Fruit fly (Drosophila melanogaster) whole organism, embryonic: Measurements from ENCODE around the gene CG10347.

ENCODE experiments used
- Adf1 ChIP-seq: fragments of 200-800 bp; sonication (Bioruptor generic); IDR thresholded peaks from 2 replicates; pipeline ENCODE4 v1.3.6; 2022; ENCODE audit warnings: missing biosample characterization, missing genetic modification characterization
- Antp ChIP-seq: fragments of 200-800 bp; sonication (Bioruptor generic); optimal IDR thresholded peaks from 3 replicates; lab custom pipeline; 2016; ENCODE audit warnings: missing biosample characterization, missing genetic modification characterization
- CG10543 ChIP-seq: fragments of 200-800 bp; sonication (Bioruptor generic); optimal IDR thresholded peaks from 3 replicates; lab custom pipeline; 2017; ENCODE audit warnings: missing biosample characterization, mild to moderate bottlenecking, missing genetic modification characterization, moderate library complexity
- CG11456 ChIP-seq: fragments of 200-800 bp; sonication (Bioruptor generic); IDR thresholded peaks from 3 replicates; pipeline ENCODE4 v1.3.6; 2022; ENCODE audit warnings: missing biosample characterization, missing genetic modification characterization
- CG11695 ChIP-seq: fragments of 200-800 bp; sonication (Bioruptor generic); IDR thresholded peaks from 3 replicates; pipeline ENCODE4 v1.3.6; 2022; ENCODE audit warnings: missing biosample characterization, missing genetic modification characterization
- CG12299 ChIP-seq: fragments of 200-800 bp; sonication (Bioruptor generic); optimal IDR thresholded peaks from 2 replicates; lab custom pipeline; 2018; ENCODE audit warnings: missing biosample characterization, mild to moderate bottlenecking, missing genetic modification characterization
- CG14860 ChIP-seq: fragments of 200-800 bp; sonication (Bioruptor generic); IDR thresholded peaks from 3 replicates; pipeline ENCODE4 v1.3.6; 2022; ENCODE audit warnings: missing biosample characterization, missing genetic modification characterization; ENCODE audit not compliant: partially characterized antibody
- CG15073 ChIP-seq: fragments of 200-800 bp; sonication (Bioruptor generic); optimal IDR thresholded peaks from 2 replicates; lab custom pipeline; 2016; ENCODE audit warnings: missing biosample characterization, missing genetic modification characterization
- CG1603 ChIP-seq: fragments of 200-800 bp; sonication (Bioruptor generic); optimal IDR thresholded peaks from 2 replicates; lab custom pipeline; 2019; ENCODE audit warnings: missing biosample characterization, mild to moderate bottlenecking, missing genetic modification characterization, moderate library complexity
- CG2889 ChIP-seq: fragments of 200-800 bp; sonication (Bioruptor generic); IDR thresholded peaks from 3 replicates; pipeline ENCODE4 v1.3.6; 2022; ENCODE audit warnings: missing biosample characterization, missing genetic modification characterization
- CG32532 ChIP-seq: fragments of 200-800 bp; sonication (Bioruptor generic); IDR thresholded peaks from 2 replicates; pipeline ENCODE4 v1.3.6; 2022; ENCODE audit warnings: missing biosample characterization, missing genetic modification characterization
- CG34224 ChIP-seq: fragments of 200-800 bp; sonication (Bioruptor generic); IDR thresholded peaks from 3 replicates; pipeline ENCODE4 v1.3.6; 2022; ENCODE audit warnings: missing biosample characterization, missing genetic modification characterization; ENCODE audit not compliant: partially characterized antibody
- CG3838 ChIP-seq: fragments of 200-800 bp; sonication (Bioruptor generic); optimal IDR thresholded peaks from 3 replicates; lab custom pipeline; 2016; ENCODE audit warnings: missing biosample characterization, missing genetic modification characterization
- CG6175 ChIP-seq: fragments of 200-800 bp; sonication (Bioruptor generic); IDR thresholded peaks from 3 replicates; pipeline ENCODE4 v1.3.6; 2022; ENCODE audit warnings: missing biosample characterization, missing genetic modification characterization
- CG6854 ChIP-seq: fragments of 200-800 bp; sonication (Bioruptor generic); optimal IDR thresholded peaks from 3 replicates; lab custom pipeline; 2017; ENCODE audit warnings: missing biosample characterization, mild to moderate bottlenecking, missing genetic modification characterization
- CG7556 ChIP-seq: fragments of 200-800 bp; sonication (Bioruptor generic); optimal IDR thresholded peaks from 2 replicates; lab custom pipeline; 2017; ENCODE audit warnings: missing biosample characterization, mild to moderate bottlenecking, missing genetic modification characterization
- CG8924 ChIP-seq: fragments of 200-800 bp; optimal IDR thresholded peaks from 3 replicates; lab custom pipeline; 2019; ENCODE audit warnings: missing biosample characterization, mild to moderate bottlenecking, missing genetic modification characterization, moderate library complexity
- CG9797 ChIP-seq: fragments of 200-800 bp; sonication (Bioruptor generic); optimal IDR thresholded peaks from 3 replicates; lab custom pipeline; 2018; ENCODE audit warnings: missing biosample characterization, mild to moderate bottlenecking, missing genetic modification characterization
- CG9876 ChIP-seq: fragments of 200-800 bp; sonication (Bioruptor generic); optimal IDR thresholded peaks from 2 replicates; lab custom pipeline; 2016; ENCODE audit warnings: missing biosample characterization, missing genetic modification characterization
- ERR ChIP-seq: fragments of 200-800 bp; sonication (Bioruptor generic); optimal IDR thresholded peaks from 2 replicates; lab custom pipeline; 2016; ENCODE audit warnings: missing biosample characterization, missing genetic modification characterization
- Elba2 ChIP-seq: fragments of 200-800 bp; sonication (Bioruptor generic); optimal IDR thresholded peaks from 3 replicates; lab custom pipeline; 2016; ENCODE audit warnings: missing biosample characterization, missing genetic modification characterization
- Fer3 ChIP-seq: fragments of 200-800 bp; sonication (Bioruptor generic); optimal IDR thresholded peaks from 2 replicates; lab custom pipeline; 2018; ENCODE audit warnings: missing biosample characterization, mild to moderate bottlenecking, missing genetic modification characterization, moderate library complexity
- H15 ChIP-seq: fragments of 200-800 bp; sonication (Bioruptor generic); IDR thresholded peaks from 3 replicates; pipeline ENCODE4 v1.3.6; 2022; ENCODE audit warnings: missing biosample characterization, missing genetic modification characterization
- HHEX ChIP-seq: fragments of 200-800 bp; sonication (Bioruptor generic); optimal IDR thresholded peaks from 3 replicates; lab custom pipeline; 2017; ENCODE audit warnings: missing biosample characterization, mild to moderate bottlenecking, missing genetic modification characterization, missing genetic modification reagents
- HLH3B ChIP-seq: fragments of 200-800 bp; sonication (Bioruptor generic); IDR thresholded peaks from 2 replicates; pipeline ENCODE4 v1.3.6; 2022; ENCODE audit warnings: missing biosample characterization, missing genetic modification characterization
- Jarid2 ChIP-seq: fragments of 200-800 bp; sonication (Bioruptor generic); optimal IDR thresholded peaks from 3 replicates; lab custom pipeline; 2017; ENCODE audit warnings: mild to moderate bottlenecking, missing biosample characterization, missing genetic modification reagents, missing genetic modification characterization
- MESR4 ChIP-seq: fragments of 200-800 bp; sonication (Bioruptor generic); optimal IDR thresholded peaks from 2 replicates; lab custom pipeline; 2018; ENCODE audit warnings: missing biosample characterization, mild to moderate bottlenecking, missing genetic modification characterization, moderate library complexity
- NC2β ChIP-seq: fragments of 200-800 bp; sonication (Bioruptor generic); optimal IDR thresholded peaks from 2 replicates; lab custom pipeline; 2016; ENCODE audit warnings: missing biosample characterization, missing genetic modification characterization
- YL-1 ChIP-seq: fragments of 200-800 bp; sonication (Bioruptor generic); optimal IDR thresholded peaks from 3 replicates; lab custom pipeline; 2017; ENCODE audit warnings: missing biosample characterization, mild to moderate bottlenecking, missing genetic modification characterization
- abd-A ChIP-seq: fragments of 200-800 bp; sonication (Bioruptor generic); optimal IDR thresholded peaks from 3 replicates; lab custom pipeline; 2019; ENCODE audit warnings: missing biosample characterization, mild to moderate bottlenecking, missing genetic modification characterization, moderate library complexity
- chif ChIP-seq, 2 experiments: fragments of 200-800 bp; sonication (Bioruptor generic); optimal IDR thresholded peaks; 3 replicates each; lab custom pipeline; 2016; ENCODE audit warnings: missing biosample characterization in 2 of 2, missing genetic modification characterization in 2 of 2
- croc ChIP-seq: fragments of 200-800 bp; sonication (Bioruptor generic); conservative IDR thresholded peaks from 3 replicates; pipeline ENCODE4 v1.3.6; 2022; ENCODE audit warnings: missing biosample characterization, missing genetic modification characterization
- ems ChIP-seq: fragments of 200-800 bp; sonication (Bioruptor generic); optimal IDR thresholded peaks from 3 replicates; lab custom pipeline; 2016; ENCODE audit warnings: missing biosample characterization, missing genetic modification characterization
- esg ChIP-seq: fragments of 200-800 bp; sonication (Bioruptor generic); conservative IDR thresholded peaks from 2 replicates; pipeline ENCODE4 v1.3.6; 2022; ENCODE audit warnings: missing biosample characterization, missing genetic modification characterization
- ftz-f1 ChIP-seq: fragments of 200-800 bp; sonication (Bioruptor generic); optimal IDR thresholded peaks from 2 replicates; lab custom pipeline; 2016; ENCODE audit warnings: missing biosample characterization, missing genetic modification characterization
- fu2 ChIP-seq: fragments of 200-800 bp; sonication (Bioruptor generic); optimal IDR thresholded peaks from 2 replicates; lab custom pipeline; 2016; ENCODE audit warnings: missing biosample characterization, missing genetic modification characterization
- lab ChIP-seq: fragments of 200-800 bp; sonication (Bioruptor generic); optimal IDR thresholded peaks from 3 replicates; lab custom pipeline; 2017; ENCODE audit warnings: missing biosample characterization, missing genetic modification characterization, mild to moderate bottlenecking, moderate library complexity, missing genetic modification reagents
- odd ChIP-seq: fragments of 200-800 bp; sonication (Bioruptor generic); optimal IDR thresholded peaks from 2 replicates; lab custom pipeline; 2017; ENCODE audit warnings: missing biosample characterization, mild to moderate bottlenecking, missing genetic modification characterization
- org-1 ChIP-seq: fragments of 200-800 bp; sonication (Bioruptor generic); optimal IDR thresholded peaks from 2 replicates; lab custom pipeline; 2017; ENCODE audit warnings: missing biosample characterization, missing genetic modification characterization
- otp ChIP-seq: fragments of 200-800 bp; sonication (Bioruptor generic); IDR thresholded peaks from 3 replicates; pipeline ENCODE4, ENCODE4 v1.3.6; 2022; ENCODE audit warnings: missing biosample characterization, missing genetic modification characterization
- phol ChIP-seq: fragments of 200-800 bp; sonication (Bioruptor generic); optimal IDR thresholded peaks from 3 replicates; lab custom pipeline; 2018; ENCODE audit warnings: missing biosample characterization, mild to moderate bottlenecking, missing genetic modification characterization, moderate library complexity
- ranshi ChIP-seq: fragments of 200-800 bp; sonication (Bioruptor generic); IDR thresholded peaks from 2 replicates; pipeline ENCODE4 v1.3.6; 2022; ENCODE audit warnings: missing biosample characterization, missing genetic modification characterization
- row ChIP-seq: fragments of 200-800 bp; sonication (Bioruptor generic); IDR thresholded peaks from 3 replicates; pipeline ENCODE4 v1.3.6; 2022; ENCODE audit warnings: missing biosample characterization, missing genetic modification characterization
- slp2 ChIP-seq: fragments of 200-800 bp; sonication (Bioruptor generic); optimal IDR thresholded peaks from 2 replicates; lab custom pipeline; 2016; ENCODE audit warnings: missing biosample characterization, missing genetic modification characterization
- sna ChIP-seq: fragments of 200-800 bp; sonication (Bioruptor generic); IDR thresholded peaks from 2 replicates; pipeline ENCODE4 v1.3.6; 2022; ENCODE audit warnings: missing biosample characterization, missing genetic modification characterization; ENCODE audit not compliant: partially characterized antibody
- so ChIP-seq: fragments of 200-800 bp; sonication (Bioruptor generic); IDR thresholded peaks from 3 replicates; pipeline ENCODE4 v1.3.6; 2022; ENCODE audit warnings: missing biosample characterization, missing genetic modification characterization
- sob ChIP-seq: fragments of 200-800 bp; sonication (Bioruptor generic); IDR thresholded peaks from 2 replicates; pipeline ENCODE4 v1.3.6; 2022; ENCODE audit warnings: missing biosample characterization, missing genetic modification characterization
- sqz ChIP-seq: fragments of 200-800 bp; sonication (Bioruptor generic); optimal IDR thresholded peaks from 3 replicates; lab custom pipeline; 2018; ENCODE audit warnings: missing biosample characterization, mild to moderate bottlenecking, missing genetic modification characterization

CG10347 gene

dm6 chrX:11806867-11807747 lies 47.6 kb downstream of the CG10347 start, which contains the start of gene Hsc70-3 (continued):
- TF ChIP-seq CG7556 (GFP tag; lab: Kevin White, UChicago), result peak; percentile 30
- peak; percentile 47 for TF ChIP-seq ftz-f1 (GFP tag; lab: Kevin White, UChicago)
- peak; percentile 75 for TF ChIP-seq CG10543
- TF ChIP-seq Elba2 (GFP tag; lab: Kevin White, UChicago), result no peak
- TF ChIP-seq CG14860 (GFP tag; lab: Robert Waterston, UW), result peak; percentile 43; the same call in 1 of the 3 replicates
- no peak for TF ChIP-seq CG6854 (GFP tag; lab: Kevin White, UChicago)
- peak; percentile 68 for TF ChIP-seq abd-A (tag; lab: Kevin White, UChicago)
- peak; percentile 62 for TF ChIP-seq CG1603
- TF ChIP-seq CG34224, result peak; percentile 75; the same call in 2 of the 3 replicates
- TF ChIP-seq so (GFP tag; lab: Robert Waterston, UW), result peak; percentile 26; the same call in 1 of the 3 replicates
- TF ChIP-seq odd (GFP tag; lab: Kevin White, UChicago), result peak; percentile 68
- no peak for TF ChIP-seq slp2 (GFP tag; lab: Kevin White, UChicago)
- TF ChIP-seq chif (GFP tag; optimal IDR thresholded peaks at IDR 0.05; lab: Kevin White, UChicago), result no peak

- TF ChIP-seq YL-1 (GFP tag; lab: Kevin White, UChicago), result no peak
- TF ChIP-seq row (GFP tag; lab: Robert Waterston, UW), result 0 out of 3 replicates have a peak, but pooled peaks have one; percentile 8
- no peak for TF ChIP-seq org-1
- peak; percentile 17 for TF ChIP-seq HHEX (GFP tag; lab: Kevin White, UChicago)
- TF ChIP-seq CG2889 (GFP tag; lab: Robert Waterston, UW), result no peak
- TF ChIP-seq ems (GFP tag; lab: Kevin White, UChicago), result no peak
- no peak for TF ChIP-seq NC2β
- no peak for TF ChIP-seq fu2 (GFP tag; lab: Kevin White, UChicago)
- TF ChIP-seq H15 (GFP tag; lab: Robert Waterston, UW), result no peak
- no peak for TF ChIP-seq CG11695
- no peak for TF ChIP-seq ERR (GFP tag; lab: Kevin White, UChicago)
- TF ChIP-seq sna (GFP tag; lab: Robert Waterston, UW), result no peak
- TF ChIP-seq MESR4, result peak; percentile 48
- TF ChIP-seq CG15073 (GFP tag; lab: Kevin White, UChicago), result no peak
- no peak for TF ChIP-seq esg (GFP tag; lab: Robert Waterston, UW)
- TF ChIP-seq lab (GFP tag; lab: Kevin White, UChicago), result peak; percentile 48
- no peak for TF ChIP-seq phol (tag; lab: Kevin White, UChicago)
- no peak for TF ChIP-seq CG9797
- no peak for TF ChIP-seq otp (GFP tag; lab: Robert Waterston, UW)
- TF ChIP-seq CG9876, result no peak
- no peak for TF ChIP-seq Jarid2
- no peak for TF ChIP-seq Antp (GFP tag; lab: Kevin White, UChicago)
- peak; percentile 12 for TF ChIP-seq Fer3 (tag; lab: Kevin White, UChicago)
- TF ChIP-seq croc (GFP tag; lab: Robert Waterston, UW), result no peak
- TF ChIP-seq CG3838 (GFP tag; lab: Kevin White, UChicago), result no peak
- no peak for TF ChIP-seq sqz
- no peak for TF ChIP-seq HLH3B (GFP tag; lab: Robert Waterston, UW)
- no peak for TF ChIP-seq CG12299 (tag; lab: Kevin White, UChicago)
- peak; percentile 26; the same call in 1 of the 2 replicates for TF ChIP-seq Adf1 (GFP tag; lab: Robert Waterston, UW)
- no peak for TF ChIP-seq CG32532 (GFP tag; lab: Robert Waterston, UW)
- TF ChIP-seq sob (GFP tag; lab: Robert Waterston, UW), result peak; percentile 36; the same call in 1 of the 2 replicates
- TF ChIP-seq CG8924 (tag; lab: Kevin White, UChicago), result no peak
- no peak for TF ChIP-seq ranshi (GFP tag; lab: Robert Waterston, UW)
- no peak for TF ChIP-seq CG11456 (GFP tag; lab: Robert Waterston, UW)
- peak; percentile 42; the same call in 1 of the 3 replicates for TF ChIP-seq CG6175
These were observed 48.5 kb downstream of the CG10347 start for dm6 chrX:11806196-11806595.
